Fruit fly (Drosophila melanogaster): Measurements from ENCODE around the gene tim.
A peak's percentile ranks its signal among the peaks of the same experiment; 100 is the strongest.

tim gene

DNA sequence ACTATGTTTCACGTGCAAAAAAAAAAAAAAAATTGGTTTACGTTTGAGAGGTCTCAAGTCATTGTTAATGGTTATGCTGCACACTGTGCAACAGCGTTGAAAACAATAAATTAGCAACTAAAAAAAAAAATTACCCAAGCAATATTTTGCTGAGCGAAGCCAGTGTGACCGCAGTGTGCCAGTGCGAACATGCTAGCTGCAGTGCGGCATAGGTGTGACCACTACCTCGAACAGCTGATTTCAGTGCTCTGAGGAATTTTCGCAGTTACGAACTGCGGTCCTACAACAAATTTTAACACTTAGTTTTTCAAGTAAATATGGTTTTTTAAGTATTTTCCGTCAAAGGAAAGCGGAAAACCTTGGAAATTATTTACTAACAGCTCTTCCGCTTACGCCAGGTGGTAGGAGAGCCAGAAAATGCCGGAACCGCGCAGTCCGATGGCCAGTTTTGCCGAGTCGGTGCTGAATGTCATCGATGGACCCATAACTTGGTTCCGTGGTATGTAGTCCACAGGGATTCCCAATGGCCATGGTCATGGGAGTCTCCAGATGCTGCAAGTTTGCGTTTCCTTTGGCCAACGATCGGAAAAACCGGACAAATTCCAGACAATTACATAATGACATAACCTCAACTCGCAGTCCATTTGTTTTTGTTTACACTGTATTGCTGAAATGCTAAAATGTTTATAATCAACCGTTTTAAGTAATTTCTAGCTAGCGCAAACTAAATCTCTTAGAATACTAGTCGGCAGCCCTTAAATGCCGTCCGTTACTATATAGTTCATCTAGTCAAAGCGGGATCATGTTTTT lies 41.8 kb downstream of the tim start, which contains the start of the genes msl-2 and ND-PDSW (continued):
- TF ChIP-seq CG42726 (GFP tag; IDR thresholded peaks at IDR 0.05; ENCODE audit: partially characterized antibody) (peak; percentile 57; the same call in 1 of the 2 replicates), Chrac-16 (GFP tag; optimal IDR thresholded peaks at IDR 0.05) (no peak), pho (GFP tag; optimal IDR thresholded peaks at IDR 0.05) (peak; percentile 6), CG8924 (tag; optimal IDR thresholded peaks at IDR 0.05) (peak; percentile 35), Sry-β (GFP tag; optimal IDR thresholded peaks at IDR 0.05) (peak; percentile 16), Dfd (GFP tag; optimal IDR thresholded peaks at IDR 0.05) (no peak), CG16813 (GFP tag; IDR thresholded peaks at IDR 0.05; ENCODE audit: partially characterized antibody) (peak; percentile 45; the same call in 2 of the 3 replicates), z (GFP tag; IDR thresholded peaks at IDR 0.05) (no peak), vfl (GFP tag; optimal IDR thresholded peaks at IDR 0.05) (no peak), CG10147 (GFP tag; optimal IDR thresholded peaks at IDR 0.05) (no peak), MESR4 (GFP tag; optimal IDR thresholded peaks at IDR 0.05) (peak; percentile 37), en (GFP tag; optimal IDR thresholded peaks at IDR 0.05) (no peak), chn (GFP tag; optimal IDR thresholded peaks at IDR 0.05) (no peak), trem (tag; optimal IDR thresholded peaks at IDR 0.05) (peak; percentile 23), CG12391 (tag; optimal IDR thresholded peaks at IDR 0.05) (peak; percentile 12), B-H2 (GFP tag; optimal IDR thresholded peaks at IDR 0.05) (no peak), slp2 (GFP tag; optimal IDR thresholded peaks at IDR 0.05) (no peak), phol (tag; optimal IDR thresholded peaks at IDR 0.05) (peak; percentile 26), CG11247 (GFP tag; IDR thresholded peaks at IDR 0.05) (no peak), CHES-1-like (GFP tag; optimal IDR thresholded peaks at IDR 0.05) (peak; percentile 36), dmrt11E (tag; optimal IDR thresholded peaks at IDR 0.05) (no peak), H2.0 (GFP tag; IDR thresholded peaks at IDR 0.05) (no peak), Gug (GFP tag; IDR thresholded peaks at IDR 0.05) (no peak), CG14710 (tag; optimal IDR thresholded peaks at IDR 0.05) (peak; percentile 82), CG8359 (GFP tag; optimal IDR thresholded peaks at IDR 0.05; ENCODE audit: borderline replicate concordance) (no peak), Oli (tag; optimal IDR thresholded peaks at IDR 0.05) (no peak), CG30431 (GFP tag; optimal IDR thresholded peaks at IDR 0.05) (no peak), CG33557 (GFP tag; optimal IDR thresholded peaks at IDR 0.05) (no peak), YL-1 (GFP tag; optimal IDR thresholded peaks at IDR 0.05) (peak; percentile 85), mam (GFP tag; optimal IDR thresholded peaks at IDR 0.05) (no peak), Ada2b (GFP tag; IDR thresholded peaks at IDR 0.05) (no peak), Mrtf (GFP tag; IDR thresholded peaks at IDR 0.05) (no peak), gcm (GFP tag; optimal IDR thresholded peaks at IDR 0.05) (no peak), CG13287 (GFP tag; IDR thresholded peaks at IDR 0.05; ENCODE audit: partially characterized antibody) (peak; percentile 31; the same call in 1 of the 2 replicates), pita (GFP tag; optimal IDR thresholded peaks at IDR 0.05) (no peak), CG33213 (GFP tag; optimal IDR thresholded peaks at IDR 0.05) (peak; percentile 14), CG6791 (GFP tag; IDR thresholded peaks at IDR 0.05; ENCODE audit: partially characterized antibody) (peak; percentile 42; the same call in 1 of the 3 replicates), Nf-YB (GFP tag; optimal IDR thresholded peaks at IDR 0.05) (no peak), CG1233 (GFP tag; optimal IDR thresholded peaks at IDR 0.05) (no peak), insv (GFP tag; optimal IDR thresholded peaks at IDR 0.05) (peak in 1 of 2 experiments; percentile 9), Oaz (GFP tag; IDR thresholded peaks at IDR 0.05) (no peak), crol (GFP tag; IDR thresholded peaks at IDR 0.05) (no peak), Drgx (GFP tag; IDR thresholded peaks at IDR 0.05) (0 out of 2 replicates have a peak, but pooled peaks have one; percentile 22), CG6689 (GFP tag; IDR thresholded peaks at IDR 0.05) (no peak), stc (GFP tag; IDR thresholded peaks at IDR 0.05) (no peak), lab (GFP tag; optimal IDR thresholded peaks at IDR 0.05) (no peak), CG4617 (GFP tag; optimal IDR thresholded peaks at IDR 0.05; ENCODE audit: borderline replicate concordance) (peak; percentile 90), ind (GFP tag; optimal IDR thresholded peaks at IDR 0.05) (no peak), CrebB (tag; optimal IDR thresholded peaks at IDR 0.05) (no peak)
